Worm (Caenorhabditis elegans) whole organism, late embryonic: ENCODE measurements around the gene gem-1.

Source experiments
- F13H6.1 ChIP-seq: sonication (generic microtip); optimal IDR thresholded peaks from 2 replicates; lab custom pipeline; 2016; ENCODE audit warnings: missing genetic modification characterization, missing compliant biosample characterization
- Y22D7AL.16 ChIP-seq: sonication (generic microtip); optimal IDR thresholded peaks from 2 replicates; lab custom pipeline; 2016; ENCODE audit warnings: missing genetic modification characterization, missing compliant biosample characterization
- dmd-4 ChIP-seq: sonication (generic microtip); optimal IDR thresholded peaks from 2 replicates; lab custom pipeline; 2016; ENCODE audit warnings: borderline replicate concordance, missing genetic modification characterization, missing compliant biosample characterization
- fkh-10 ChIP-seq: fragments of 150-350 bp; optimal IDR thresholded peaks from 2 replicates; lab custom pipeline; 2014; ENCODE audit warnings: missing biosample characterization, missing genetic modification reagents, missing genetic modification characterization
- hlh-6 ChIP-seq: sonication (generic microtip); optimal IDR thresholded peaks from 2 replicates; lab custom pipeline; 2016; ENCODE audit warnings: missing genotype, missing genetic modification characterization, missing compliant biosample characterization
- lim-6 ChIP-seq: sonication (generic microtip); optimal IDR thresholded peaks from 2 replicates; lab custom pipeline; 2016; ENCODE audit warnings: missing genetic modification characterization, missing compliant biosample characterization
- nhr-11 ChIP-seq: fragments of 150-350 bp; optimal IDR thresholded peaks from 2 replicates; lab custom pipeline; 2014; ENCODE audit warnings: missing biosample characterization, missing genetic modification characterization
- nhr-232 ChIP-seq: sonication (generic microtip); optimal IDR thresholded peaks from 2 replicates; lab custom pipeline; 2016; ENCODE audit warnings: missing genetic modification characterization, missing compliant biosample characterization
- pax-1 ChIP-seq: fragments of 150-350 bp; optimal IDR thresholded peaks from 2 replicates; lab custom pipeline; 2014; ENCODE audit warnings: missing biosample characterization, missing genetic modification characterization
- pqm-1 ChIP-seq: sonication (generic microtip); optimal IDR thresholded peaks from 2 replicates; lab custom pipeline; 2016; ENCODE audit warnings: missing genetic modification characterization, missing compliant biosample characterization
- unc-55 ChIP-seq: sonication (generic microtip); optimal IDR thresholded peaks from 2 replicates; lab custom pipeline; 2017; ENCODE audit warnings: missing biosample characterization, missing genetic modification reagents, missing genetic modification characterization

DNA sequence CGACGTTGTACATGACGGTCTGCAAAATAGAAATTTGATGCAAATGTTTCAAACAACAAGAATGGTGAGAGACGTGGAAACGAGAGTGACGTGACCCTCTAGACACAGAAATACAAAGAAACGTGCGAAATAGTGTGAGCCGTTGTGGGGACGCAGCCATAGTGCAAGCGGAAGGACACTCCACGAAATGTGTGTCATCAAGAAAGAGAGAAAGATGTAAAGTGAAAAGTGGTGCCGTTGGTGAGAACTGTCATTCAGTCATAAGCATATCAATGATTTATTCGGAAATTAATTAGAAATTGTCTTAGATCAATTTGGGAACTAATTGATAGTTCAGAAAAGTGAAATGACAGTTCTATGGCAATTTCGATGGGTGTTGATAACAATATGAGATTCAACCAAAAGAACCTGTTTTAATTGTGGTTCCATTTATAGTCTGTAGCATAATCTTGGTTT, 43.1 kb upstream of the gem-1 start, which contains the start of gene C29F7.3:
- TF ChIP-seq hlh-6 (tag; lab: Kevin White, UChicago) (peak; percentile 24), nhr-11 (tag; lab: Kevin White, UChicago) (no peak), nhr-232 (tag; lab: Kevin White, UChicago) (no peak), dmd-4 (tag; lab: Kevin White, UChicago) (no peak), F13H6.1 (tag; lab: Kevin White, UChicago) (no peak), pax-1 (tag; lab: Kevin White, UChicago) (no peak), fkh-10 (no peak), unc-55 (peak; percentile 53), lim-6 (tag; lab: Kevin White, UChicago) (no peak), Y22D7AL.16 (tag; lab: Kevin White, UChicago) (no peak), pqm-1 (no peak)
